Worm (Caenorhabditis elegans) whole organism, late embryonic: ENCODE measurements around the gene srbc-34.

Source experiments
- C38D4.7 ChIP-seq: fragments of 200-800 bp; sonication (Bioruptor generic); optimal IDR thresholded peaks from 2 replicates; lab custom pipeline; 2018; ENCODE audit warnings: mild to moderate bottlenecking, missing genetic modification characterization, moderate library complexity, missing compliant biosample characterization
- K02D7.2 ChIP-seq: sonication (generic microtip); optimal IDR thresholded peaks from 2 replicates; lab custom pipeline; 2017; ENCODE audit warnings: mild to moderate bottlenecking, missing genetic modification characterization, missing compliant biosample characterization
- K09A11.1 ChIP-seq: sonication (generic microtip); optimal IDR thresholded peaks from 2 replicates; lab custom pipeline; 2017; ENCODE audit warnings: antibody characterized with exemption, mild to moderate bottlenecking, missing genetic modification characterization, missing compliant biosample characterization; ENCODE audit not compliant: insufficient read depth
- Y22D7AL.16 ChIP-seq: sonication (generic microtip); optimal IDR thresholded peaks from 2 replicates; lab custom pipeline; 2016; ENCODE audit warnings: missing genetic modification characterization, missing compliant biosample characterization
- ama-1 ChIP-seq: fragments of 150-350 bp; optimal IDR thresholded peaks from 2 replicates; lab custom pipeline; 2014
- ceh-2 ChIP-seq: sonication (generic microtip); optimal IDR thresholded peaks from 2 replicates; lab custom pipeline; 2016; ENCODE audit warnings: missing genotype, missing genetic modification characterization, missing compliant biosample characterization
- ceh-31 ChIP-seq: sonication (generic microtip); optimal IDR thresholded peaks from 2 replicates; lab custom pipeline; 2016; ENCODE audit warnings: missing genetic modification characterization, missing compliant biosample characterization
- ceh-34 ChIP-seq: sonication (generic microtip); optimal IDR thresholded peaks from 2 replicates; lab custom pipeline; 2016; ENCODE audit warnings: mild to moderate bottlenecking, missing genetic modification characterization, missing compliant biosample characterization
- ceh-45 ChIP-seq: fragments of 200-800 bp; sonication (Bioruptor generic); IDR thresholded peaks from 2 replicates; pipeline ENCODE4 v1.3.6; 2022; ENCODE audit warnings: missing genetic modification reagents, missing genetic modification characterization, missing compliant biosample characterization
- ceh-6 ChIP-seq: fragments of 200-800 bp; sonication (Bioruptor generic); optimal IDR thresholded peaks from 2 replicates; lab custom pipeline; 2018; ENCODE audit warnings: mild to moderate bottlenecking, missing genetic modification characterization, missing compliant biosample characterization
- che-1 ChIP-seq: sonication (generic microtip); optimal IDR thresholded peaks from 2 replicates; lab custom pipeline; 2016; ENCODE audit warnings: mild to moderate bottlenecking, missing genetic modification characterization, missing compliant biosample characterization
- dmd-4 ChIP-seq: sonication (generic microtip); optimal IDR thresholded peaks from 2 replicates; lab custom pipeline; 2016; ENCODE audit warnings: borderline replicate concordance, missing genetic modification characterization, missing compliant biosample characterization
- elt-4 ChIP-seq: sonication (generic microtip); optimal IDR thresholded peaks from 2 replicates; lab custom pipeline; 2016; ENCODE audit warnings: missing genetic modification characterization, missing compliant biosample characterization
- ets-4 ChIP-seq: sonication (generic microtip); optimal IDR thresholded peaks from 2 replicates; lab custom pipeline; 2016; ENCODE audit warnings: missing genetic modification characterization, missing compliant biosample characterization
- eyg-1 ChIP-seq: sonication (generic microtip); optimal IDR thresholded peaks from 2 replicates; lab custom pipeline; 2016; ENCODE audit warnings: missing genotype, missing genetic modification characterization, missing compliant biosample characterization
- fax-1 ChIP-seq: sonication (generic microtip); optimal IDR thresholded peaks from 2 replicates; lab custom pipeline; 2016; ENCODE audit warnings: missing genotype, missing genetic modification characterization, missing compliant biosample characterization
- fkh-10 ChIP-seq: fragments of 150-350 bp; optimal IDR thresholded peaks from 2 replicates; lab custom pipeline; 2014; ENCODE audit warnings: missing biosample characterization, missing genetic modification reagents, missing genetic modification characterization
- gmeb-2 ChIP-seq: sonication (generic microtip); optimal IDR thresholded peaks from 2 replicates; lab custom pipeline; 2016; ENCODE audit warnings: missing genetic modification characterization, inconsistent platforms, missing compliant biosample characterization
- hlh-13 ChIP-seq: fragments of 200-800 bp; sonication (Bioruptor generic); optimal IDR thresholded peaks from 2 replicates; lab custom pipeline; 2018; ENCODE audit warnings: mild to moderate bottlenecking, missing genetic modification characterization, missing compliant biosample characterization
- hlh-15 ChIP-seq: sonication (generic microtip); optimal IDR thresholded peaks from 2 replicates; lab custom pipeline; 2016; ENCODE audit warnings: missing genetic modification characterization, missing compliant biosample characterization
- hlh-8 ChIP-seq: sonication (generic microtip); optimal IDR thresholded peaks from 2 replicates; lab custom pipeline; 2016; ENCODE audit warnings: missing genotype, missing genetic modification characterization, missing compliant biosample characterization
- lim-6 ChIP-seq: sonication (generic microtip); optimal IDR thresholded peaks from 2 replicates; lab custom pipeline; 2016; ENCODE audit warnings: missing genetic modification characterization, missing compliant biosample characterization
- mec-3 ChIP-seq: sonication (generic microtip); optimal IDR thresholded peaks from 2 replicates; lab custom pipeline; 2016; ENCODE audit warnings: borderline replicate concordance, missing genetic modification characterization, missing compliant biosample characterization
- nfya-1 ChIP-seq: sonication (generic microtip); optimal IDR thresholded peaks from 2 replicates; lab custom pipeline; 2017; ENCODE audit warnings: missing genetic modification characterization, mild to moderate bottlenecking, missing compliant biosample characterization, antibody characterized with exemption, moderate library complexity
- nhr-11 ChIP-seq: fragments of 150-350 bp; optimal IDR thresholded peaks from 2 replicates; lab custom pipeline; 2014; ENCODE audit warnings: missing biosample characterization, missing genetic modification characterization
- nhr-232 ChIP-seq: sonication (generic microtip); optimal IDR thresholded peaks from 2 replicates; lab custom pipeline; 2016; ENCODE audit warnings: missing genetic modification characterization, missing compliant biosample characterization
- npax-4 ChIP-seq: sonication (generic microtip); optimal IDR thresholded peaks from 2 replicates; lab custom pipeline; 2016; ENCODE audit warnings: missing genetic modification characterization, missing compliant biosample characterization
- odd-2 ChIP-seq: sonication (generic microtip); optimal IDR thresholded peaks from 2 replicates; lab custom pipeline; 2017; ENCODE audit warnings: antibody characterized with exemption, mild to moderate bottlenecking, missing genetic modification characterization, missing compliant biosample characterization
- pax-1 ChIP-seq: fragments of 150-350 bp; optimal IDR thresholded peaks from 2 replicates; lab custom pipeline; 2014; ENCODE audit warnings: missing biosample characterization, missing genetic modification characterization
- pqm-1 ChIP-seq: sonication (generic microtip); optimal IDR thresholded peaks from 2 replicates; lab custom pipeline; 2016; ENCODE audit warnings: missing genetic modification characterization, missing compliant biosample characterization
- ref-2 ChIP-seq: sonication (generic microtip); optimal IDR thresholded peaks from 2 replicates; lab custom pipeline; 2016; ENCODE audit warnings: missing genetic modification characterization, missing compliant biosample characterization
- sdc-2 ChIP-seq: sonication (generic microtip); optimal IDR thresholded peaks from 2 replicates; lab custom pipeline; 2016; ENCODE audit warnings: missing genotype, missing genetic modification characterization, missing compliant biosample characterization
- sox-2 ChIP-seq: fragments of 200-800 bp; sonication (Bioruptor generic); IDR thresholded peaks from 2 replicates; pipeline ENCODE4 v1.3.6; 2022; ENCODE audit warnings: missing genetic modification reagents, missing genetic modification characterization, missing compliant biosample characterization
- sox-4 ChIP-seq: sonication (generic microtip); optimal IDR thresholded peaks from 2 replicates; lab custom pipeline; 2017; ENCODE audit warnings: mild to moderate bottlenecking, missing genetic modification characterization, inconsistent platforms, missing compliant biosample characterization
- syd-9 ChIP-seq: sonication (generic microtip); optimal IDR thresholded peaks from 2 replicates; lab custom pipeline; 2016; ENCODE audit warnings: mild to moderate bottlenecking, missing genetic modification characterization, moderate library complexity, missing compliant biosample characterization
- tbx-7 ChIP-seq: sonication (generic microtip); optimal IDR thresholded peaks from 2 replicates; lab custom pipeline; 2016; ENCODE audit warnings: missing genotype, missing genetic modification characterization, missing compliant biosample characterization
- ttx-3 ChIP-seq: sonication (generic microtip); optimal IDR thresholded peaks from 2 replicates; lab custom pipeline; 2016; ENCODE audit warnings: missing genetic modification reagents, missing genetic modification characterization, missing compliant biosample characterization
- unc-86 ChIP-seq: sonication (generic microtip); optimal IDR thresholded peaks from 2 replicates; lab custom pipeline; 2016; ENCODE audit warnings: missing genetic modification characterization, missing compliant biosample characterization
- zip-5 ChIP-seq: sonication (generic microtip); optimal IDR thresholded peaks from 2 replicates; lab custom pipeline; 2016; ENCODE audit warnings: missing genetic modification characterization, missing compliant biosample characterization
- ztf-16 ChIP-seq: sonication (generic microtip); optimal IDR thresholded peaks from 2 replicates; lab custom pipeline; 2017; ENCODE audit warnings: missing genetic modification characterization, missing compliant biosample characterization

The srbc-34 gene

DNA sequence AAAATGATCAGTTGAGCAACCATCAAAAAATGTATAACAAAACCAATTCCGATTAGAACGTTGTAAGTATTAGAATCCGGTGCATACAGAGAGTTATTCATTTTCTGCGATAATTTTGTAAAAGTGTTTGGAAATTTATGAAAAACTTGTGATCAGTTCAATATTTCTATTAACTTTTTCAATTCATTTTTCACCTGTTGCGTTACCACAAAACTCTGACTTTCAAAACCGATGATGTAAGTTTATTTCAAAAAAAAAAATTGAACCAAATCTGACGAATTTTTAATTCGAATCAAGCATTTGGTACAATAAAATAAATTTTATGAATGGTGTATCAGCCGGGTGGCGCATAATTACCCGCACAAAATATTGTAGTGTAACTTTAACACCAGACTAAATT is 19.5 kb upstream of the srbc-34 start, which contains the start of gene srz-16:
Gene srz-16, minus strand, starts transcription at position 101 of the 400 bp plus-strand sequence.
- TF ChIP-seq sdc-2 (no peak), zip-5 (tag; lab: Kevin White, UChicago) (no peak), sox-4 (tag; lab: Kevin White, UChicago) (no peak), hlh-15 (tag; lab: Kevin White, UChicago) (no peak), ref-2 (no peak), K09A11.1 (no peak), ztf-16 (tag; lab: Kevin White, UChicago) (no peak), unc-86 (tag; lab: Kevin White, UChicago) (no peak), pqm-1 (tag; lab: Kevin White, UChicago) (no peak), C38D4.7 (GFP tag; lab: Kevin White, UChicago) (no peak), ama-1 (lab: Kevin White, UChicago) (no peak), fax-1 (no peak), che-1 (no peak), ceh-2 (no peak), npax-4 (tag; lab: Kevin White, UChicago) (no peak), fkh-10 (GFP tag; lab: Kevin White, UChicago) (no peak), Y22D7AL.16 (no peak), eyg-1 (tag; lab: Kevin White, UChicago) (no peak)

DNA sequence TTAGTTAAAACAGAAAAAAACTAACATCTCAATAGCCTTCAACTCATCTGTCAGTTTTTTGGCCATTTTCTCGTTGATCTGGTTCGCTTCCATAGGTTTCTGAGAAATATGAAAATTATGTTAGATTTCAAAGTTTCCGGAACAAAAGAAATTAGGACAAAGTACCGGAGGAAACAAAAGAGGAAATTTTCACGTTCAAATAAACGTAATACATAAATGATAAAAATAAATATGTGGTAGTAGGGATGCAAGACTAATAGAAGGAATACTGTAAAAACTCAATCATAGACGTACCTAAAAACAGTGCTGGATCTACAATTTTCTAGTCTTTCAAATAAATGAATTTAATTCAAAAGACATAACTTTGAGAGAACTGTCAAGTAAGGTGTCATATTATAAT is 17.3 kb upstream of the srbc-34 start, which contains the start of gene fbxa-116:
Gene fbxa-116, minus strand, starts transcription at position 101 of the 400 bp plus-strand sequence.
- TF ChIP-seq ttx-3 (tag; lab: Kevin White, UChicago) = no peak
- TF ChIP-seq ama-1 (lab: Kevin White, UChicago) = no peak
- TF ChIP-seq dmd-4 = no peak
- TF ChIP-seq nhr-232 (tag; lab: Kevin White, UChicago) = no peak
- no peak for TF ChIP-seq ceh-34
- no peak for TF ChIP-seq syd-9 (tag; lab: Kevin White, UChicago)
- TF ChIP-seq gmeb-2 = no peak
- no peak for TF ChIP-seq nhr-11
- TF ChIP-seq ceh-45 (GFP tag; lab: Robert Waterston, UW) = no peak
- TF ChIP-seq ceh-2 = no peak
- TF ChIP-seq ceh-6 (GFP tag; lab: Kevin White, UChicago) = no peak
- no peak for TF ChIP-seq tbx-7 (tag; lab: Kevin White, UChicago)
- no peak for TF ChIP-seq sdc-2
- TF ChIP-seq Y22D7AL.16 = no peak
- no peak for TF ChIP-seq elt-4
- TF ChIP-seq mec-3 = no peak

DNA sequence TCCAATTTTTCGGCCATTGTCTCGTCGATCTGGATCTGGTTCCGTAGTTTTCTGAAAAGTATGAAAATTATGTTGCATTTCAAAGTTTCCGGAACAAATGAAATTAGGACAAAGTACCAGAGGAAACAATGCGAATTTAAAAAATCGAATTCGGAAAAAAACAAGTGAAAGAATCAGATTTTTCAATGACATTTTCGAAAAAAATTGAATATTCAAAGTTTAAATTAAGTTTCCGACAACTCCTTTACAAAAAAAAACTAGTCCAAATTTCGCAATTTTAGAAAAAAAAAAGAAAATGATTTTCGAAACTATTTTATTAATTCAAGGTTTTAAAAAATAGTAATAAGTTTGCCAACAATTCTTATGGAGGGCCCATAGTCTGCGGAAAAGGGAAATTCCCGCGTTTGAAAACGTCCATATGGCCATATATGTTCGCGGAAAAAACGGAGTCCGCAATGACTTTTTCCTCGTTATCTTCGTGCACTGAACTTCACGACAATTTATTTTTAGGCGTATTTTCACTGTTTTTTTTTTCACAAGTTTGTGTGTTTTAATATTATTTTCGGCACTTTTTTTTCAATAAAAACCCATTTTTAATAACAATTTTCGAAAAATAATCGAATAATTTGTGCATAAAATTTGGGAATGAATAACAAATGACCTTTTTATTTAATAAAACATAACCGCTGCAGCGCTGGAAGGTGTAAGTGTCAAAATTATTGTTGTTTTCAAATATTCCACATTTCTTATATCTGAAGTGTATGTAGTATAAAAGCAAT is 13.8 kb upstream of the srbc-34 start, which contains the start of the genes fbxa-115 and Y113G7B.27:
Gene fbxa-115, minus strand, starts transcription at position 51 of the 779 bp plus-strand sequence.
Gene Y113G7B.27, plus strand, starts transcription at position 729 of the 779 bp plus-strand sequence.
- TF ChIP-seq K02D7.2 (tag; lab: Kevin White, UChicago) = no peak
- no peak for TF ChIP-seq nfya-1
- TF ChIP-seq ets-4 (tag; lab: Kevin White, UChicago) = no peak
- TF ChIP-seq hlh-8 (tag; lab: Kevin White, UChicago) = no peak
- TF ChIP-seq fkh-10 (GFP tag; lab: Kevin White, UChicago) = no peak
- no peak for TF ChIP-seq pax-1 (tag; lab: Kevin White, UChicago)
- TF ChIP-seq ceh-2 = no peak
- no peak for TF ChIP-seq K09A11.1

DNA sequence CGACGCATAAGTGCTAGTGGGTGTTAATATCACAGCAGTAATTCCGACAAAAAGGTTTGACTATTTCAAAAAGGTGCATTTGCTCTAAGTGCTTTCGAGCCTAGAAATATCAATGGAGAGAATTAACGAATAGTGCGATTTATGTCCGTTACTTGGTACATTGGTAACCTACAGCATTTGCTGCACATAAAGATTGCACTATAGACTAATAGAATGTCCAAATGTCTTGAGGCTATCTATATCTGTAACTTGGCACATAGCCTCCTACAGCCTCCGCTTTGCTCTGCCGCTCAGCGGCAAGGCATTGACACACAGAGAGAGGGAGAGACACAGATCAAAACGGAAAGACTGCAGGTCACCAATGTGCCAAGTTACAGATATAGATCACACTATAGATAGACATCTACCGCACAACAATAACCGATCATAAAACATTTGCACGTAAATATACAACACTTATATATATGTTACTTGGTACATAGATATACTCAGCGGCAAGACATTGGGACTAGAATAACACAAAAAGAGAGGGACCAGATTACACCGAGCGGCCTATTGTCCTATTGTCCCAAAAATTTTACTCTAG is 10.6 kb upstream of the srbc-34 start, which contains the start of the genes srh-217 and Y113G7B.28:
Gene srh-217, minus strand, starts transcription at position 101 of the 586 bp plus-strand sequence.
Gene Y113G7B.28, plus strand, starts transcription at position 536 of the 586 bp plus-strand sequence.
- no peak for TF ChIP-seq npax-4 (tag; lab: Kevin White, UChicago)
- TF ChIP-seq odd-2 (tag; lab: Kevin White, UChicago) = no peak
- no peak for TF ChIP-seq ceh-34
- TF ChIP-seq hlh-13 (GFP tag; lab: Kevin White, UChicago) = no peak
- no peak for TF ChIP-seq unc-86 (tag; lab: Kevin White, UChicago)
- TF ChIP-seq ceh-31 = no peak
- TF ChIP-seq sox-2 (GFP tag; lab: Robert Waterston, UW) = no peak
- TF ChIP-seq lim-6 (tag; lab: Kevin White, UChicago) = no peak
- no peak for TF ChIP-seq fax-1
- TF ChIP-seq, all 69 proteins: peak for 0
